Fruit fly (Drosophila melanogaster) whole organism, embryonic: ENCODE data around the gene Act87E.

Source experiments
- CG10321 ChIP-seq: fragments of 200-800 bp; sonication (Bioruptor generic); IDR thresholded peaks from 2 replicates; pipeline ENCODE4 v1.3.6; 2022; ENCODE audit warnings: missing biosample characterization, missing genetic modification characterization
- CG12071 ChIP-seq: fragments of 200-800 bp; sonication (Bioruptor generic); optimal IDR thresholded peaks from 3 replicates; lab custom pipeline; 2018; ENCODE audit warnings: missing biosample characterization, mild to moderate bottlenecking, missing genetic modification characterization
- CG12236 ChIP-seq: fragments of 200-800 bp; sonication (Bioruptor generic); optimal IDR thresholded peaks from 2 replicates; lab custom pipeline; 2016; ENCODE audit warnings: missing biosample characterization, missing genetic modification characterization
- CG12744 ChIP-seq: fragments of 200-800 bp; sonication (Bioruptor generic); optimal IDR thresholded peaks from 2 replicates; lab custom pipeline; 2016; ENCODE audit warnings: missing biosample characterization, missing genetic modification characterization
- CG15073 ChIP-seq: fragments of 200-800 bp; sonication (Bioruptor generic); optimal IDR thresholded peaks from 2 replicates; lab custom pipeline; 2016; ENCODE audit warnings: missing biosample characterization, missing genetic modification characterization
- CG1602 ChIP-seq: fragments of 200-800 bp; sonication (Bioruptor generic); optimal IDR thresholded peaks from 3 replicates; lab custom pipeline; 2016; ENCODE audit warnings: missing biosample characterization, missing genetic modification characterization
- CG17612 ChIP-seq: fragments of 200-800 bp; sonication (Bioruptor generic); IDR thresholded peaks from 2 replicates; pipeline ENCODE4 v1.3.6; 2022; ENCODE audit warnings: missing biosample characterization, missing genetic modification characterization
- CG17802 ChIP-seq: fragments of 200-800 bp; sonication (Bioruptor generic); optimal IDR thresholded peaks from 2 replicates; lab custom pipeline; 2018; ENCODE audit warnings: missing biosample characterization, mild to moderate bottlenecking, missing genetic modification characterization, moderate library complexity
- CG17829 ChIP-seq: fragments of 200-800 bp; optimal IDR thresholded peaks from 2 replicates; lab custom pipeline; 2019; ENCODE audit warnings: missing biosample characterization, mild to moderate bottlenecking, missing genetic modification characterization, moderate library complexity
- CG2678 ChIP-seq: fragments of 200-800 bp; sonication (Bioruptor generic); optimal IDR thresholded peaks from 3 replicates; lab custom pipeline; 2019; ENCODE audit warnings: missing biosample characterization, mild to moderate bottlenecking, missing genetic modification characterization, moderate library complexity
- CG32767 ChIP-seq: fragments of 200-800 bp; sonication (Bioruptor generic); IDR thresholded peaks from 2 replicates; pipeline ENCODE4 v1.3.6; 2022; ENCODE audit warnings: missing biosample characterization, missing genetic modification characterization
- CG4404 ChIP-seq: fragments of 200-800 bp; sonication (Bioruptor generic); IDR thresholded peaks from 2 replicates; pipeline ENCODE4 v1.3.6; 2022; ENCODE audit warnings: missing biosample characterization, missing genetic modification characterization
- CG4854 ChIP-seq: fragments of 200-800 bp; sonication (Bioruptor generic); optimal IDR thresholded peaks from 2 replicates; lab custom pipeline; 2016; ENCODE audit warnings: missing biosample characterization, missing genetic modification characterization, inconsistent platforms
- CG7372 ChIP-seq: fragments of 200-800 bp; sonication (Bioruptor generic); IDR thresholded peaks from 2 replicates; pipeline ENCODE4 v1.3.6; 2022; ENCODE audit warnings: missing biosample characterization, missing genetic modification characterization
- Ets97D ChIP-seq: fragments of 200-800 bp; sonication (Bioruptor generic); optimal IDR thresholded peaks from 3 replicates; lab custom pipeline; 2016; ENCODE audit warnings: missing biosample characterization, missing genetic modification characterization
- Hand ChIP-seq: fragments of 200-800 bp; sonication (Bioruptor generic); optimal IDR thresholded peaks from 2 replicates; lab custom pipeline; 2017; ENCODE audit warnings: mild to moderate bottlenecking, missing biosample characterization, missing genetic modification reagents, missing genetic modification characterization
- MTF-1 ChIP-seq: fragments of 200-800 bp; sonication (Bioruptor generic); optimal IDR thresholded peaks from 2 replicates; lab custom pipeline; 2018; ENCODE audit warnings: missing biosample characterization, mild to moderate bottlenecking, missing genetic modification characterization, borderline replicate concordance
- Med ChIP-seq: fragments of 200-800 bp; sonication (Bioruptor generic); peaks from one replicate; lab custom pipeline; 2016; ENCODE audit warnings: missing biosample characterization, missing genetic modification characterization, mild to moderate bottlenecking, inconsistent platforms, moderate library complexity
- NC2α ChIP-seq: fragments of 200-800 bp; sonication (Bioruptor generic); optimal IDR thresholded peaks from 2 replicates; lab custom pipeline; 2016; ENCODE audit warnings: missing biosample characterization, missing genetic modification characterization
- NC2β ChIP-seq: fragments of 200-800 bp; sonication (Bioruptor generic); optimal IDR thresholded peaks from 2 replicates; lab custom pipeline; 2016; ENCODE audit warnings: missing biosample characterization, missing genetic modification characterization
- NfI ChIP-seq: fragments of 200-800 bp; sonication (Bioruptor generic); optimal IDR thresholded peaks from 3 replicates; lab custom pipeline; 2018; ENCODE audit warnings: missing biosample characterization, mild to moderate bottlenecking, missing genetic modification characterization, moderate library complexity
- Rx ChIP-seq: fragments of 200-800 bp; sonication (Bioruptor generic); IDR thresholded peaks from 2 replicates; pipeline ENCODE4 v1.3.6; 2022; ENCODE audit warnings: missing biosample characterization, missing genetic modification characterization
- Side ChIP-seq: fragments of 200-800 bp; sonication (Bioruptor generic); optimal IDR thresholded peaks from 2 replicates; lab custom pipeline; 2016; ENCODE audit warnings: missing biosample characterization, missing genetic modification characterization
- Six4 ChIP-seq: fragments of 200-800 bp; sonication (Bioruptor generic); optimal IDR thresholded peaks from 2 replicates; lab custom pipeline; 2016; ENCODE audit warnings: missing biosample characterization, missing genetic modification characterization
- Trl ChIP-seq, 3 experiments: fragments of >200 bp in 2 of 3; fragments of 200-800 bp in 1 of 3; sonication (Bioruptor generic) in 1 of 3; optimal IDR thresholded peaks; 2 replicates in 1 of 3; 3 replicates in 2 of 3; lab custom pipeline; 2016 to 2017; ENCODE audit warnings: missing biosample characterization in 1 of 3, missing genetic modification characterization in 1 of 3
- az2 ChIP-seq: fragments of 200-800 bp; sonication (Bioruptor generic); optimal IDR thresholded peaks from 3 replicates; lab custom pipeline; 2016; ENCODE audit warnings: missing biosample characterization, missing genetic modification characterization
- bigmax ChIP-seq: fragments of 200-800 bp; sonication (Bioruptor generic); optimal IDR thresholded peaks from 2 replicates; lab custom pipeline; 2018; ENCODE audit warnings: missing biosample characterization, mild to moderate bottlenecking, missing genetic modification characterization
- corto ChIP-seq: fragments of 200-800 bp; sonication (Bioruptor generic); optimal IDR thresholded peaks from 2 replicates; lab custom pipeline; 2016; ENCODE audit warnings: missing biosample characterization, mild to moderate bottlenecking, missing genetic modification characterization, moderate library complexity
- crp ChIP-seq, 2 experiments: fragments of 200-800 bp; sonication (Bioruptor generic); optimal IDR thresholded peaks; 2 replicates in 1 of 2; 3 replicates in 1 of 2; lab custom pipeline; 2017; ENCODE audit warnings: missing biosample characterization in 2 of 2, missing genetic modification characterization in 2 of 2, mild to moderate bottlenecking in 1 of 2, moderate library complexity in 1 of 2
- danr ChIP-seq: fragments of 200-800 bp; sonication (Bioruptor generic); IDR thresholded peaks from 2 replicates; pipeline ENCODE4 v1.3.6; 2022; ENCODE audit warnings: missing biosample characterization, missing genetic modification characterization
- dati ChIP-seq: fragments of 200-800 bp; sonication (Bioruptor generic); IDR thresholded peaks from 2 replicates; pipeline ENCODE4 v1.3.6; 2022; ENCODE audit warnings: missing biosample characterization, missing genetic modification characterization
- dmrt11E ChIP-seq: fragments of 200-800 bp; sonication (Bioruptor generic); optimal IDR thresholded peaks from 3 replicates; lab custom pipeline; 2018; ENCODE audit warnings: missing biosample characterization, mild to moderate bottlenecking, missing genetic modification characterization, moderate library complexity
- dysf ChIP-seq: fragments of 200-800 bp; sonication (Bioruptor generic); IDR thresholded peaks from 3 replicates; pipeline ENCODE4 v1.3.6; 2022; ENCODE audit warnings: missing biosample characterization, missing genetic modification characterization
- exex ChIP-seq: fragments of 200-800 bp; sonication (Bioruptor generic); optimal IDR thresholded peaks from 4 replicates; lab custom pipeline; 2018; ENCODE audit warnings: missing biosample characterization, mild to moderate bottlenecking, missing genetic modification characterization, moderate library complexity
- fu2 ChIP-seq: fragments of 200-800 bp; sonication (Bioruptor generic); optimal IDR thresholded peaks from 2 replicates; lab custom pipeline; 2016; ENCODE audit warnings: missing biosample characterization, missing genetic modification characterization
- grn ChIP-seq: fragments of 200-800 bp; sonication (Bioruptor generic); optimal IDR thresholded peaks from 3 replicates; lab custom pipeline; 2017; ENCODE audit warnings: missing biosample characterization, missing genetic modification characterization
- gt ChIP-seq: fragments of 200-800 bp; sonication (Bioruptor generic); IDR thresholded peaks from 2 replicates; pipeline ENCODE4 v1.3.6; 2022; ENCODE audit warnings: missing biosample characterization, missing genetic modification characterization
- her ChIP-seq: fragments of 200-800 bp; sonication (Bioruptor generic); optimal IDR thresholded peaks from 2 replicates; lab custom pipeline; 2016; ENCODE audit warnings: missing biosample characterization, missing genetic modification characterization
- hth ChIP-seq: fragments of >200 bp; optimal IDR thresholded peaks from 2 replicates; lab custom pipeline; 2017; ENCODE audit warnings: inconsistent platforms
- jing ChIP-seq: fragments of 200-800 bp; sonication (Bioruptor generic); optimal IDR thresholded peaks from 2 replicates; lab custom pipeline; 2018; ENCODE audit warnings: missing biosample characterization, mild to moderate bottlenecking, missing genetic modification characterization
- nau ChIP-seq: fragments of 200-800 bp; sonication (Bioruptor generic); optimal IDR thresholded peaks from 3 replicates; lab custom pipeline; 2017; ENCODE audit warnings: missing biosample characterization, mild to moderate bottlenecking, missing genetic modification characterization, missing genetic modification reagents
- nom ChIP-seq: fragments of 200-800 bp; sonication (Bioruptor generic); optimal IDR thresholded peaks from 2 replicates; lab custom pipeline; 2017; ENCODE audit warnings: missing biosample characterization, missing genetic modification characterization, mild to moderate bottlenecking, moderate library complexity, missing genetic modification reagents
- prd ChIP-seq, 3 experiments: fragments of >200 bp in 2 of 3; fragments of 200-800 bp in 1 of 3; sonication (Bioruptor generic) in 1 of 3; optimal IDR thresholded peaks in 2 of 3; IDR thresholded peaks in 1 of 3; 2 replicates in 2 of 3; 3 replicates in 1 of 3; pipeline versions ENCODE4 v1.3.6 to Lab custom; 2017 to 2022; ENCODE audit warnings: missing biosample characterization in 1 of 3, missing genetic modification characterization in 1 of 3
- sens-2 ChIP-seq: fragments of 200-800 bp; sonication (Bioruptor generic); IDR thresholded peaks from 2 replicates; pipeline ENCODE4 v1.3.6; 2022; ENCODE audit warnings: missing biosample characterization, missing genetic modification characterization
- sisA ChIP-seq: fragments of 200-800 bp; sonication (Bioruptor generic); IDR thresholded peaks from 2 replicates; pipeline ENCODE4 v1.3.6; 2022; ENCODE audit warnings: missing biosample characterization, missing genetic modification characterization
- sqz ChIP-seq: fragments of 200-800 bp; sonication (Bioruptor generic); optimal IDR thresholded peaks from 3 replicates; lab custom pipeline; 2018; ENCODE audit warnings: missing biosample characterization, mild to moderate bottlenecking, missing genetic modification characterization
- stwl ChIP-seq: fragments of 200-800 bp; sonication (Bioruptor generic); optimal IDR thresholded peaks from 3 replicates; lab custom pipeline; 2018; ENCODE audit warnings: missing biosample characterization, mild to moderate bottlenecking, missing genetic modification characterization, moderate library complexity
- tna ChIP-seq: fragments of 200-800 bp; sonication (Bioruptor generic); IDR thresholded peaks from 2 replicates; pipeline ENCODE4 v1.3.6; 2022; ENCODE audit warnings: missing biosample characterization, missing genetic modification characterization; ENCODE audit not compliant: partially characterized antibody
- unpg ChIP-seq: fragments of 200-800 bp; sonication (Bioruptor generic); optimal IDR thresholded peaks from 3 replicates; lab custom pipeline; 2018; ENCODE audit warnings: missing biosample characterization, mild to moderate bottlenecking, missing genetic modification characterization, moderate library complexity
- yki ChIP-seq: fragments of >200 bp; optimal IDR thresholded peaks from 3 replicates; lab custom pipeline; 2018
- zf30C ChIP-seq: fragments of 200-800 bp; sonication (Bioruptor generic); optimal IDR thresholded peaks from 3 replicates; lab custom pipeline; 2018; ENCODE audit warnings: missing biosample characterization, mild to moderate bottlenecking, missing genetic modification characterization

Gene Act87E

DNA sequence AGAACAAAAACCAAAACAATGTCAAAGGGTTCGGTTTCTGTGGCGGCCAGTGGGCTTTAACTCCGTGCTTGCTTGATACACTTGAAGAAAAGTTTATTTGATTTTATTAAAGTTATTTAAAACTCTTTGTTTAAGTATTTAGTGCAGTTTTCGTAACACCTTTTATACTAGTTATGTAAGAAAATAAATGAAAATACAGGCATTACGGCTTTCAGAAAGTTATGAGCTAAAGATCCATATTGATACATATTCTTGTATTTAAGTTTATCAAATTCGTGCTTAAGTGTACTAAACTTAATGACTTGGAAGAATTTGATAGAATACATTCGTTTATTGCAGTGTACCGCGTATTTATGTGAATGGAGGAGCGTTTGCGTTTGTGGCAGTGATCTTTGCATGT, 20.7 kb downstream of the Act87E start (continued):
- TF ChIP-seq CG12236 (GFP tag; lab: Kevin White, UChicago) (no peak), CG12071 (GFP tag; lab: Kevin White, UChicago) (no peak), grn (GFP tag; lab: Kevin White, UChicago) (no peak), crp (GFP tag; optimal IDR thresholded peaks at IDR 0.05; lab: Kevin White, UChicago) (no peak), fu2 (no peak), sqz (GFP tag; lab: Kevin White, UChicago) (no peak), stwl (no peak), bigmax (GFP tag; lab: Kevin White, UChicago) (no peak), CG10321 (no peak), her (no peak), NfI (GFP tag; lab: Kevin White, UChicago) (peak; percentile 43), dmrt11E (tag; lab: Kevin White, UChicago) (peak; percentile 60), NC2β (GFP tag; lab: Kevin White, UChicago) (no peak), jing (GFP tag; lab: Kevin White, UChicago) (no peak), gt (GFP tag; lab: Robert Waterston, UW) (no peak), CG4854 (no peak), Trl (optimal IDR thresholded peaks at IDR 0.05; lab: Kevin White, UChicago) (no peak), Trl (GFP tag; optimal IDR thresholded peaks at IDR 0.05; lab: Kevin White, UChicago) (no peak), sisA (GFP tag; lab: Robert Waterston, UW) (no peak), CG7372 (GFP tag; lab: Robert Waterston, UW) (no peak), CG17612 (GFP tag; lab: Robert Waterston, UW) (no peak), Ets97D (GFP tag; lab: Kevin White, UChicago) (no peak), corto (GFP tag; lab: Kevin White, UChicago) (no peak), danr (GFP tag; lab: Robert Waterston, UW) (no peak), Hand (GFP tag; lab: Kevin White, UChicago) (no peak), dati (GFP tag; lab: Robert Waterston, UW) (no peak), yki (lab: Kevin White, UChicago) (no peak), Rx (GFP tag; lab: Robert Waterston, UW) (no peak), nom (GFP tag; lab: Kevin White, UChicago) (no peak), sens-2 (GFP tag; lab: Robert Waterston, UW) (no peak), tna (GFP tag; lab: Robert Waterston, UW) (no peak), prd (optimal IDR thresholded peaks at IDR 0.05; lab: Kevin White, UChicago) (no peak), prd (GFP tag; IDR thresholded peaks at IDR 0.05; lab: Robert Waterston, UW) (peak; percentile 29; the same call in 1 of the 3 replicates), CG2678 (tag; lab: Kevin White, UChicago) (peak; percentile 71), Med (GFP tag; lab: Kevin White, UChicago) (peak; percentile 57), zf30C (GFP tag; lab: Kevin White, UChicago) (no peak), hth (no peak), Side (GFP tag; lab: Kevin White, UChicago) (no peak), CG17802 (no peak), Six4 (GFP tag; lab: Kevin White, UChicago) (peak; percentile 6), CG4404 (GFP tag; lab: Robert Waterston, UW) (no peak), NC2α (GFP tag; lab: Kevin White, UChicago) (no peak), CG32767 (GFP tag; lab: Robert Waterston, UW) (no peak), MTF-1 (no peak), CG17829 (tag; lab: Kevin White, UChicago) (peak; percentile 61), dysf (peak; percentile 68; the same call in 2 of the 3 replicates), exex (no peak), CG15073 (GFP tag; lab: Kevin White, UChicago) (no peak), unpg (GFP tag; lab: Kevin White, UChicago) (peak; percentile 69), az2 (GFP tag; lab: Kevin White, UChicago) (peak; percentile 19), CG12744 (no peak), nau (GFP tag; lab: Kevin White, UChicago) (no peak), CG1602 (GFP tag; lab: Kevin White, UChicago) (peak; percentile 13)
